Worm (Caenorhabditis elegans): ENCODE data around the gene C53A3.3.

Gene C53A3.3

ce11 chrV:5756193-5756592 lies at the start of gene C53A3.3:
Gene C53A3.3 (plus strand): TSS chrV:5756493.
- TF ChIP-seq fos-1 (tag; optimal IDR thresholded peaks at IDR 0.05) (no peak), unc-39 (tag; optimal IDR thresholded peaks at IDR 0.05) (no peak), skn-1 (tag; optimal IDR thresholded peaks at IDR 0.05) (no peak)

- no peak for TF ChIP-seq nhr-6 (tag; optimal IDR thresholded peaks at IDR 0.05)
- TF ChIP-seq ama-1 (optimal IDR thresholded peaks at IDR 0.05), result no peak
- TF ChIP-seq nhr-23 (tag; optimal IDR thresholded peaks at IDR 0.05), result no peak
- TF ChIP-seq sem-4 (tag; optimal IDR thresholded peaks at IDR 0.05), result no peak
- no peak for TF ChIP-seq unc-55 (GFP tag; optimal IDR thresholded peaks at IDR 0.05)
- no peak for TF ChIP-seq nhr-237 (tag; optimal IDR thresholded peaks at IDR 0.05)
- TF ChIP-seq ztf-1 (GFP tag; conservative IDR thresholded peaks at IDR 0.05), result no peak
Observed at ce11 chrV:5708331-5708730, 48.0 kb upstream of the C53A3.3 start.

ce11 chrV:5712189-5712588 lies 44.1 kb upstream of the C53A3.3 start:
- TF ChIP-seq lsy-2 (tag; optimal IDR thresholded peaks at IDR 0.05) (peak in 1 of 2 experiments; percentile 9), nhr-23 (tag; optimal IDR thresholded peaks at IDR 0.05) (no peak), C34F6.9 (tag; optimal IDR thresholded peaks at IDR 0.05) (peak; percentile 17)

ce11 chrV:5712652-5713051 lies 43.6 kb upstream of the C53A3.3 start, which contains the start of gene gcst-1:
Gene gcst-1 (plus strand): TSS chrV:5712928.
- TF ChIP-seq nhr-237 (tag; optimal IDR thresholded peaks at IDR 0.05) (no peak), sma-9 (GFP tag; optimal IDR thresholded peaks at IDR 0.05) (peak; percentile 50), sma-9 (tag; optimal IDR thresholded peaks at IDR 0.05) (no peak), crh-2 (tag; optimal IDR thresholded peaks at IDR 0.05) (peak; percentile 18), mdl-1 (tag; optimal IDR thresholded peaks at IDR 0.05) (peak in 1 of 2 experiments; percentile 12), R02D3.7 (tag; optimal IDR thresholded peaks at IDR 0.05) (no peak), fos-1 (tag; optimal IDR thresholded peaks at IDR 0.05) (peak; percentile 78)

- no peak for TF ChIP-seq nhr-10 (tag; optimal IDR thresholded peaks at IDR 0.05)
- no peak for TF ChIP-seq ztf-4 (tag; optimal IDR thresholded peaks at IDR 0.05)
- no peak for TF ChIP-seq sma-3 (GFP tag; optimal IDR thresholded peaks at IDR 0.05)
- TF ChIP-seq egl-27 (tag; optimal IDR thresholded peaks at IDR 0.05), result no peak
- no peak for TF ChIP-seq elt-1 (tag; optimal IDR thresholded peaks at IDR 0.05)
- TF ChIP-seq unc-55 (GFP tag; optimal IDR thresholded peaks at IDR 0.05), result no peak
- no peak for TF ChIP-seq skn-1 (tag; optimal IDR thresholded peaks at IDR 0.05)
- TF ChIP-seq lin-39 (tag; optimal IDR thresholded peaks at IDR 0.05), result no peak
- TF ChIP-seq Y55F3AM.14 (GFP tag; optimal IDR thresholded peaks at IDR 0.05), result no peak
- TF ChIP-seq F13H6.1 (tag; optimal IDR thresholded peaks at IDR 0.05), result no peak
- TF ChIP-seq zag-1 (tag; optimal IDR thresholded peaks at IDR 0.05), result no peak
- TF ChIP-seq nhr-21 (tag; optimal IDR thresholded peaks at IDR 0.05), result no peak
- no peak for TF ChIP-seq lsy-2 (tag; optimal IDR thresholded peaks at IDR 0.05)
- no peak for TF ChIP-seq blmp-1 (tag; optimal IDR thresholded peaks at IDR 0.05; ENCODE audit: insufficient read depth)
- TF ChIP-seq elt-3 (tag; optimal IDR thresholded peaks at IDR 0.05), result no peak
- no peak for TF ChIP-seq nhr-77 (tag; optimal IDR thresholded peaks at IDR 0.05)
- no peak for TF ChIP-seq gmeb-1 (tag; optimal IDR thresholded peaks at IDR 0.05)
Observed at ce11 chrV:5713510-5713909, 42.8 kb upstream of the C53A3.3 start.

ce11 chrV:5716508-5716907 lies 39.8 kb upstream of the C53A3.3 start, which contains the start of gene K09H11.9:
Gene K09H11.9 (minus strand): TSS chrV:5716608.
- TF ChIP-seq fos-1 (tag; optimal IDR thresholded peaks at IDR 0.05) (no peak), zag-1 (tag; optimal IDR thresholded peaks at IDR 0.05) (no peak), lsy-2 (tag; optimal IDR thresholded peaks at IDR 0.05) (no peak), ceh-16 (tag; optimal IDR thresholded peaks at IDR 0.05) (no peak)

Measured in whole organism, L2 larva.